Fruit fly (Drosophila melanogaster) whole organism, embryonic: Measurements from ENCODE around the gene AP-1sigma.

ENCODE experiments used
- ATbp ChIP-seq: fragments of 200-800 bp; sonication (Bioruptor generic); optimal IDR thresholded peaks from 2 replicates; lab custom pipeline; 2017; ENCODE audit warnings: missing biosample characterization, mild to moderate bottlenecking, missing genetic modification characterization, missing genetic modification reagents
- Bgb ChIP-seq: fragments of 200-800 bp; sonication (Bioruptor generic); IDR thresholded peaks from 2 replicates; pipeline ENCODE4 v1.3.6; 2022; ENCODE audit warnings: missing biosample characterization, missing genetic modification characterization; ENCODE audit not compliant: partially characterized antibody
- CG10462 ChIP-seq: fragments of 200-800 bp; sonication (Bioruptor generic); optimal IDR thresholded peaks from 2 replicates; lab custom pipeline; 2016; ENCODE audit warnings: missing biosample characterization, missing genetic modification characterization
- CG12219 ChIP-seq: fragments of 200-800 bp; sonication (Bioruptor generic); optimal IDR thresholded peaks from 3 replicates; lab custom pipeline; 2018; ENCODE audit warnings: missing biosample characterization, mild to moderate bottlenecking, missing genetic modification characterization
- CG14014 ChIP-seq: fragments of 200-800 bp; sonication (Bioruptor generic); IDR thresholded peaks from 2 replicates; pipeline ENCODE4 v1.3.6; 2022; ENCODE audit warnings: missing biosample characterization, missing genetic modification characterization
- CG15073 ChIP-seq: fragments of 200-800 bp; sonication (Bioruptor generic); optimal IDR thresholded peaks from 2 replicates; lab custom pipeline; 2016; ENCODE audit warnings: missing biosample characterization, missing genetic modification characterization
- CG16813 ChIP-seq: fragments of 200-800 bp; sonication (Bioruptor generic); IDR thresholded peaks from 3 replicates; pipeline ENCODE4 v1.3.6; 2022; ENCODE audit warnings: missing biosample characterization, missing genetic modification characterization; ENCODE audit not compliant: partially characterized antibody
- CG17568 ChIP-seq: fragments of 200-800 bp; sonication (Bioruptor generic); optimal IDR thresholded peaks from 2 replicates; lab custom pipeline; 2018; ENCODE audit warnings: missing biosample characterization, mild to moderate bottlenecking, missing genetic modification characterization, moderate library complexity
- CG17829 ChIP-seq: fragments of 200-800 bp; optimal IDR thresholded peaks from 2 replicates; lab custom pipeline; 2019; ENCODE audit warnings: missing biosample characterization, mild to moderate bottlenecking, missing genetic modification characterization, moderate library complexity
- CG18262 ChIP-seq: fragments of 200-800 bp; optimal IDR thresholded peaks from 3 replicates; lab custom pipeline; 2019; ENCODE audit warnings: missing biosample characterization, mild to moderate bottlenecking, missing genetic modification characterization, moderate library complexity
- CG18599 ChIP-seq: fragments of 200-800 bp; sonication (Bioruptor generic); optimal IDR thresholded peaks from 3 replicates; lab custom pipeline; 2017; ENCODE audit warnings: missing biosample characterization, missing genetic modification characterization, mild to moderate bottlenecking, moderate library complexity, missing genetic modification reagents
- CG18619 ChIP-seq: fragments of 200-800 bp; sonication (Bioruptor generic); optimal IDR thresholded peaks from 3 replicates; lab custom pipeline; 2017; ENCODE audit warnings: missing biosample characterization, mild to moderate bottlenecking, missing genetic modification characterization
- CG2129 ChIP-seq: fragments of 200-800 bp; sonication (Bioruptor generic); IDR thresholded peaks from 2 replicates; pipeline ENCODE4 v1.3.6; 2022; ENCODE audit warnings: missing biosample characterization, missing genetic modification characterization; ENCODE audit not compliant: partially characterized antibody
- CG2202 ChIP-seq: fragments of 200-800 bp; sonication (Bioruptor generic); optimal IDR thresholded peaks from 2 replicates; lab custom pipeline; 2018; ENCODE audit warnings: missing biosample characterization, mild to moderate bottlenecking, missing genetic modification characterization
- CG30020 ChIP-seq: fragments of 200-800 bp; optimal IDR thresholded peaks from 2 replicates; lab custom pipeline; 2019; ENCODE audit warnings: missing biosample characterization, mild to moderate bottlenecking, missing genetic modification characterization, moderate library complexity
- CG3163 ChIP-seq: fragments of 200-800 bp; sonication (Bioruptor generic); optimal IDR thresholded peaks from 3 replicates; lab custom pipeline; 2016; ENCODE audit warnings: missing biosample characterization, missing genetic modification characterization
- CG3407 ChIP-seq: fragments of 200-800 bp; sonication (Bioruptor generic); optimal IDR thresholded peaks from 2 replicates; lab custom pipeline; 2018; ENCODE audit warnings: missing biosample characterization, mild to moderate bottlenecking, missing genetic modification characterization
- CG4820 ChIP-seq: fragments of 200-800 bp; sonication (Bioruptor generic); optimal IDR thresholded peaks from 3 replicates; lab custom pipeline; 2016; ENCODE audit warnings: missing biosample characterization, missing genetic modification characterization
- CG5245 ChIP-seq: fragments of 200-800 bp; sonication (Bioruptor generic); optimal IDR thresholded peaks from 3 replicates; lab custom pipeline; 2016; ENCODE audit warnings: missing biosample characterization, missing genetic modification characterization
- CG7372 ChIP-seq: fragments of 200-800 bp; sonication (Bioruptor generic); IDR thresholded peaks from 2 replicates; pipeline ENCODE4 v1.3.6; 2022; ENCODE audit warnings: missing biosample characterization, missing genetic modification characterization
- CHES-1-like ChIP-seq: fragments of 200-800 bp; sonication (Bioruptor generic); optimal IDR thresholded peaks from 2 replicates; lab custom pipeline; 2016; ENCODE audit warnings: missing biosample characterization, missing genetic modification characterization
- Dll ChIP-seq: fragments of 200-800 bp; sonication (Bioruptor generic); IDR thresholded peaks from 4 replicates; pipeline ENCODE4 v1.3.6; 2022; ENCODE audit warnings: missing biosample characterization, missing genetic modification characterization; ENCODE audit not compliant: partially characterized antibody
- Ets65A ChIP-seq: fragments of 200-800 bp; sonication (Bioruptor generic); peaks from one replicate; lab custom pipeline; 2016; ENCODE audit warnings: missing biosample characterization, missing genetic modification characterization
- Fer1 ChIP-seq: fragments of 200-800 bp; sonication (Bioruptor generic); optimal IDR thresholded peaks from 2 replicates; lab custom pipeline; 2017; ENCODE audit warnings: missing biosample characterization, mild to moderate bottlenecking, missing genetic modification characterization
- H15 ChIP-seq: fragments of 200-800 bp; sonication (Bioruptor generic); IDR thresholded peaks from 3 replicates; pipeline ENCODE4 v1.3.6; 2022; ENCODE audit warnings: missing biosample characterization, missing genetic modification characterization
- Ptx1 ChIP-seq: fragments of 200-800 bp; sonication (Bioruptor generic); IDR thresholded peaks from 2 replicates; pipeline ENCODE4 v1.3.6; 2022; ENCODE audit warnings: missing biosample characterization, missing genetic modification characterization
- Rx ChIP-seq: fragments of 200-800 bp; sonication (Bioruptor generic); IDR thresholded peaks from 2 replicates; pipeline ENCODE4 v1.3.6; 2022; ENCODE audit warnings: missing biosample characterization, missing genetic modification characterization
- TFAM ChIP-seq: fragments of 200-800 bp; sonication (Bioruptor generic); optimal IDR thresholded peaks from 2 replicates; lab custom pipeline; 2017; ENCODE audit warnings: missing biosample characterization, missing genetic modification characterization, inconsistent platforms
- Usf ChIP-seq: fragments of 200-800 bp; sonication (Bioruptor generic); optimal IDR thresholded peaks from 2 replicates; lab custom pipeline; 2017; ENCODE audit warnings: missing genotype, missing biosample characterization, missing genetic modification characterization
- az2 ChIP-seq: fragments of 200-800 bp; sonication (Bioruptor generic); optimal IDR thresholded peaks from 3 replicates; lab custom pipeline; 2016; ENCODE audit warnings: missing biosample characterization, missing genetic modification characterization
- corto ChIP-seq: fragments of 200-800 bp; sonication (Bioruptor generic); optimal IDR thresholded peaks from 2 replicates; lab custom pipeline; 2016; ENCODE audit warnings: missing biosample characterization, mild to moderate bottlenecking, missing genetic modification characterization, moderate library complexity
- dysf ChIP-seq: fragments of 200-800 bp; sonication (Bioruptor generic); IDR thresholded peaks from 3 replicates; pipeline ENCODE4 v1.3.6; 2022; ENCODE audit warnings: missing biosample characterization, missing genetic modification characterization
- emc ChIP-seq: fragments of 200-800 bp; sonication (Bioruptor generic); optimal IDR thresholded peaks from 2 replicates; lab custom pipeline; 2016; ENCODE audit warnings: missing biosample characterization, missing genetic modification characterization
- eve ChIP-seq, 2 experiments: fragments of >200 bp; optimal IDR thresholded peaks; 2 replicates each; lab custom pipeline; 2017; ENCODE audit warnings: missing biosample characterization in 2 of 2, missing genetic modification characterization in 2 of 2
- gcm2 ChIP-seq: fragments of 200-800 bp; sonication (Bioruptor generic); optimal IDR thresholded peaks from 2 replicates; lab custom pipeline; 2016; ENCODE audit warnings: missing biosample characterization, missing genetic modification characterization
- grn ChIP-seq: fragments of 200-800 bp; sonication (Bioruptor generic); optimal IDR thresholded peaks from 3 replicates; lab custom pipeline; 2017; ENCODE audit warnings: missing biosample characterization, missing genetic modification characterization
- hth ChIP-seq: fragments of >200 bp; optimal IDR thresholded peaks from 2 replicates; lab custom pipeline; 2017; ENCODE audit warnings: inconsistent platforms
- lab ChIP-seq: fragments of 200-800 bp; sonication (Bioruptor generic); optimal IDR thresholded peaks from 3 replicates; lab custom pipeline; 2017; ENCODE audit warnings: missing biosample characterization, missing genetic modification characterization, mild to moderate bottlenecking, moderate library complexity, missing genetic modification reagents
- pan ChIP-seq, 4 experiments: fragments of >200 bp in 3 of 4; fragments of 200-800 bp in 1 of 4; sonication (Bioruptor generic) in 1 of 4; optimal IDR thresholded peaks in 3 of 4; IDR thresholded peaks in 1 of 4; 2 replicates each; pipeline versions ENCODE4 v1.3.6 to Lab custom; 2017 to 2022; ENCODE audit warnings: missing biosample characterization in 2 of 4, missing genetic modification characterization in 2 of 4, mixed read lengths in 1 of 4
- pb ChIP-seq: fragments of 200-800 bp; sonication (Bioruptor generic); optimal IDR thresholded peaks from 3 replicates; lab custom pipeline; 2016; ENCODE audit warnings: missing biosample characterization, missing genetic modification characterization
- prd ChIP-seq, 3 experiments: fragments of >200 bp in 2 of 3; fragments of 200-800 bp in 1 of 3; sonication (Bioruptor generic) in 1 of 3; optimal IDR thresholded peaks in 2 of 3; IDR thresholded peaks in 1 of 3; 2 replicates in 2 of 3; 3 replicates in 1 of 3; pipeline versions ENCODE4 v1.3.6 to Lab custom; 2017 to 2022; ENCODE audit warnings: missing biosample characterization in 1 of 3, missing genetic modification characterization in 1 of 3
- ranshi ChIP-seq: fragments of 200-800 bp; sonication (Bioruptor generic); IDR thresholded peaks from 2 replicates; pipeline ENCODE4 v1.3.6; 2022; ENCODE audit warnings: missing biosample characterization, missing genetic modification characterization
- schlank ChIP-seq: fragments of 200-800 bp; sonication (Bioruptor generic); optimal IDR thresholded peaks from 2 replicates; lab custom pipeline; 2018; ENCODE audit warnings: missing biosample characterization, mild to moderate bottlenecking, missing genetic modification characterization
- sisA ChIP-seq: fragments of 200-800 bp; sonication (Bioruptor generic); IDR thresholded peaks from 2 replicates; pipeline ENCODE4 v1.3.6; 2022; ENCODE audit warnings: missing biosample characterization, missing genetic modification characterization
- slbo ChIP-seq: fragments of 200-800 bp; sonication (Bioruptor generic); IDR thresholded peaks from 2 replicates; pipeline ENCODE4 v1.3.6; 2022; ENCODE audit warnings: missing biosample characterization, missing genetic modification characterization
- slou ChIP-seq: fragments of 200-800 bp; sonication (Bioruptor generic); optimal IDR thresholded peaks from 3 replicates; lab custom pipeline; 2016; ENCODE audit warnings: missing biosample characterization, missing genetic modification characterization
- ssp ChIP-seq: fragments of 200-800 bp; sonication (Bioruptor generic); IDR thresholded peaks from 2 replicates; pipeline ENCODE4 v1.3.6; 2022; ENCODE audit warnings: missing biosample characterization, missing genetic modification characterization
- tll ChIP-seq, 2 experiments: fragments of 200-800 bp in 1 of 2; fragments of >200 bp in 1 of 2; sonication (Bioruptor generic) in 1 of 2; optimal IDR thresholded peaks; 2 replicates each; lab custom pipeline; 2017 to 2019; ENCODE audit warnings: missing biosample characterization in 2 of 2, missing genetic modification characterization in 2 of 2, mild to moderate bottlenecking in 1 of 2, moderate library complexity in 1 of 2
- unc-4 ChIP-seq: fragments of 200-800 bp; sonication (Bioruptor generic); IDR thresholded peaks from 2 replicates; pipeline ENCODE4 v1.3.6; 2022; ENCODE audit warnings: missing biosample characterization, missing genetic modification characterization; ENCODE audit not compliant: partially characterized antibody
- zfh2 ChIP-seq: fragments of 200-800 bp; sonication (Bioruptor generic); optimal IDR thresholded peaks from 2 replicates; lab custom pipeline; 2016; ENCODE audit warnings: missing biosample characterization, missing genetic modification characterization

AP-1sigma gene

dm6 chr3R:23969449-23969848, 11.0 kb downstream of the AP-1sigma start (continued):
- TF ChIP-seq CG7372 (GFP tag; lab: Robert Waterston, UW) (no peak), CG30020 (no peak), prd (optimal IDR thresholded peaks at IDR 0.05; lab: Kevin White, UChicago) (no peak), prd (GFP tag; IDR thresholded peaks at IDR 0.05; lab: Robert Waterston, UW) (peak; percentile 67), ranshi (peak; percentile 26; the same call in 1 of the 2 replicates), emc (no peak), CG15073 (GFP tag; lab: Kevin White, UChicago) (no peak), zfh2 (GFP tag; lab: Kevin White, UChicago) (no peak), sisA (peak; percentile 27; the same call in 1 of the 2 replicates), Bgb (GFP tag; lab: Robert Waterston, UW) (no peak), unc-4 (GFP tag; lab: Robert Waterston, UW) (no peak), CG12219 (GFP tag; lab: Kevin White, UChicago) (no peak), CG5245 (GFP tag; lab: Kevin White, UChicago) (no peak), TFAM (no peak), hth (no peak), Fer1 (GFP tag; lab: Kevin White, UChicago) (peak; percentile 63), CG16813 (GFP tag; lab: Robert Waterston, UW) (no peak), Dll (GFP tag; lab: Robert Waterston, UW) (no peak), CG17568 (GFP tag; lab: Kevin White, UChicago) (no peak), CG2202 (tag; lab: Kevin White, UChicago) (no peak), H15 (GFP tag; lab: Robert Waterston, UW) (no peak), CG18262 (tag; lab: Kevin White, UChicago) (peak; percentile 49), CG18619 (peak; percentile 31), CG18599 (GFP tag; lab: Kevin White, UChicago) (peak; percentile 71), az2 (peak; percentile 5), CG10462 (GFP tag; lab: Kevin White, UChicago) (no peak), corto (GFP tag; lab: Kevin White, UChicago) (no peak), slou (no peak), Rx (GFP tag; lab: Robert Waterston, UW) (no peak), Ptx1 (GFP tag; lab: Robert Waterston, UW) (peak; percentile 79), pb (no peak), ATbp (GFP tag; lab: Kevin White, UChicago) (peak; percentile 56), CG3163 (GFP tag; lab: Kevin White, UChicago) (no peak), Ets65A (GFP tag; lab: Kevin White, UChicago) (no peak), dysf (GFP tag; lab: Robert Waterston, UW) (peak; percentile 76), lab (GFP tag; lab: Kevin White, UChicago) (peak; percentile 65), Usf (no peak), CHES-1-like (GFP tag; lab: Kevin White, UChicago) (no peak), schlank (no peak), CG3407 (GFP tag; lab: Kevin White, UChicago) (peak; percentile 32), gcm2 (no peak), CG4820 (GFP tag; lab: Kevin White, UChicago) (peak; percentile 8), CG14014 (peak; percentile 30; the same call in 1 of the 2 replicates), grn (GFP tag; lab: Kevin White, UChicago) (no peak), pan (optimal IDR thresholded peaks at IDR 0.05; lab: Kevin White, UChicago) (no peak), pan (GFP tag; optimal IDR thresholded peaks at IDR 0.05 in 1 of 2, IDR thresholded peaks at IDR 0.05 in 1 of 2) (peak in 1 of 2 experiments; percentile 64), tll (GFP tag; optimal IDR thresholded peaks at IDR 0.05; lab: Kevin White, UChicago) (no peak), eve (GFP tag; optimal IDR thresholded peaks at IDR 0.05; lab: Kevin White, UChicago) (no peak), ssp (GFP tag; lab: Robert Waterston, UW) (peak; percentile 50), slbo (GFP tag; lab: Robert Waterston, UW) (peak; percentile 66), CG17829 (tag; lab: Kevin White, UChicago) (peak; percentile 52), CG2129 (no peak)
